Worm (Caenorhabditis elegans) whole organism, L4 larva: ENCODE results near the gene dmsr-12.
A peak's percentile ranks its signal among the peaks of the same experiment; 100 is the strongest.

Experiments used
- D1046.2 ChIP-seq: fragments of 200-800 bp; sonication (Bioruptor generic); IDR thresholded peaks from 2 replicates; pipeline ENCODE4 v1.3.6; 2022; ENCODE audit warnings: missing genetic modification characterization, missing compliant biosample characterization
- F26F4.8 ChIP-seq: fragments of 200-800 bp; sonication (Bioruptor generic); conservative IDR thresholded peaks from 2 replicates; pipeline ENCODE4 v1.3.6; 2022; ENCODE audit warnings: missing genetic modification characterization, missing compliant biosample characterization
- F44E2.7 ChIP-seq: fragments of 200-800 bp; sonication (Bioruptor generic); IDR thresholded peaks from 2 replicates; pipeline ENCODE4 v2.1.2; 2022; ENCODE audit warnings: missing genetic modification characterization, missing compliant biosample characterization
- T20F7.1 ChIP-seq: fragments of 200-800 bp; sonication (Bioruptor generic); optimal IDR thresholded peaks from 2 replicates; lab custom pipeline; 2018; ENCODE audit warnings: mild to moderate bottlenecking, missing genetic modification characterization, missing compliant biosample characterization
- Y105C5A.15 ChIP-seq: fragments of 200-800 bp; sonication (Bioruptor generic); IDR thresholded peaks from 2 replicates; pipeline ENCODE4 v1.3.6; 2022; ENCODE audit warnings: missing genetic modification characterization, missing compliant biosample characterization
- Y5F2A.4 ChIP-seq: fragments of 200-800 bp; sonication (Bioruptor generic); optimal IDR thresholded peaks from 2 replicates; lab custom pipeline; 2018; ENCODE audit warnings: mild to moderate bottlenecking, missing genetic modification characterization, missing compliant biosample characterization
- ZK546.5 ChIP-seq, 2 experiments: sonication (generic microtip); optimal IDR thresholded peaks; 2 replicates each; lab custom pipeline; 2017; ENCODE audit warnings: missing biosample characterization in 2 of 2, missing genetic modification characterization in 2 of 2
- aha-1 ChIP-seq: fragments of 150-350 bp; peaks from one replicate; lab custom pipeline; 2014; ENCODE audit warnings: missing biosample characterization, missing genetic modification characterization
- ama-1 ChIP-seq: fragments of 150-350 bp; optimal IDR thresholded peaks from 2 replicates; lab custom pipeline; 2014; ENCODE audit warnings: inconsistent platforms, mixed read lengths
- attf-4 ChIP-seq: sonication (generic microtip); optimal IDR thresholded peaks from 3 replicates; lab custom pipeline; 2017; ENCODE audit warnings: missing biosample characterization, missing genetic modification characterization
- ceh-20 ChIP-seq: fragments of 200-800 bp; sonication (Bioruptor generic); IDR thresholded peaks from 2 replicates; pipeline ENCODE4 v1.3.6; 2022; ENCODE audit warnings: missing genetic modification reagents, missing genetic modification characterization, missing compliant biosample characterization
- ceh-32 ChIP-seq: sonication (generic microtip); optimal IDR thresholded peaks from 2 replicates; lab custom pipeline; 2016; ENCODE audit warnings: mild to moderate bottlenecking, missing genetic modification characterization, missing compliant biosample characterization; ENCODE audit not compliant: poor library complexity
- ceh-62 ChIP-seq: sonication (generic microtip); optimal IDR thresholded peaks from 2 replicates; lab custom pipeline; 2017; ENCODE audit warnings: missing biosample characterization, missing genetic modification characterization
- daf-12 ChIP-seq: fragments of 150-350 bp; optimal IDR thresholded peaks from 2 replicates; lab custom pipeline; 2014; ENCODE audit warnings: missing biosample characterization, missing genetic modification reagents, missing genetic modification characterization
- daf-19 ChIP-seq: fragments of 200-800 bp; sonication (Bioruptor generic); conservative IDR thresholded peaks from 2 replicates; pipeline ENCODE4 v1.3.6; 2022; ENCODE audit warnings: missing genetic modification characterization, missing compliant biosample characterization
- dmd-9 ChIP-seq: fragments of 200-800 bp; sonication (Bioruptor generic); IDR thresholded peaks from 2 replicates; pipeline ENCODE4 v1.3.6; 2022; ENCODE audit warnings: missing genetic modification reagents, missing genetic modification characterization, missing compliant biosample characterization
- dve-1 ChIP-seq: sonication (generic microtip); optimal IDR thresholded peaks from 2 replicates; lab custom pipeline; 2017; ENCODE audit warnings: antibody characterized with exemption, mild to moderate bottlenecking, missing genetic modification characterization, missing compliant biosample characterization; ENCODE audit not compliant: insufficient read depth
- egl-43 ChIP-seq: fragments of 200-800 bp; sonication (Bioruptor generic); IDR thresholded peaks from 2 replicates; pipeline ENCODE4 v1.3.6; 2022; ENCODE audit warnings: missing genetic modification reagents, missing genetic modification characterization, missing compliant biosample characterization
- fkh-10 ChIP-seq: fragments of 150-350 bp; optimal IDR thresholded peaks from 2 replicates; lab custom pipeline; 2014; ENCODE audit warnings: missing biosample characterization, missing genetic modification reagents, missing genetic modification characterization
- fos-1 ChIP-seq: fragments of 150-350 bp; optimal IDR thresholded peaks from 2 replicates; lab custom pipeline; 2014; ENCODE audit warnings: missing biosample characterization, missing genetic modification characterization
- lin-39 ChIP-seq: fragments of 150-350 bp; optimal IDR thresholded peaks from 2 replicates; lab custom pipeline; 2014; ENCODE audit warnings: missing biosample characterization, missing genetic modification reagents, missing genetic modification characterization
- madf-9 ChIP-seq: fragments of 200-800 bp; sonication (Bioruptor generic); conservative IDR thresholded peaks from 2 replicates; pipeline ENCODE4 v1.3.6; 2022; ENCODE audit warnings: missing genetic modification reagents, missing genetic modification characterization, missing compliant biosample characterization
- mes-2 ChIP-seq: sonication (generic microtip); optimal IDR thresholded peaks from 2 replicates; lab custom pipeline; 2016; ENCODE audit warnings: missing genotype, mild to moderate bottlenecking, missing genetic modification characterization, missing compliant biosample characterization; ENCODE audit not compliant: poor library complexity, severe bottlenecking
- nhr-11 ChIP-seq: fragments of 150-350 bp; optimal IDR thresholded peaks from 2 replicates; lab custom pipeline; 2014; ENCODE audit warnings: missing biosample characterization, missing genetic modification characterization
- nhr-111 ChIP-seq: fragments of 200-800 bp; sonication (Bioruptor generic); optimal IDR thresholded peaks from 2 replicates; lab custom pipeline; 2018; ENCODE audit warnings: mild to moderate bottlenecking, missing genetic modification characterization, missing compliant biosample characterization
- nhr-28 ChIP-seq: fragments of 150-350 bp; optimal IDR thresholded peaks from 2 replicates; lab custom pipeline; 2014; ENCODE audit warnings: missing biosample characterization, missing genetic modification characterization
- nhr-41 ChIP-seq: fragments of 200-800 bp; sonication (Bioruptor generic); IDR thresholded peaks from 2 replicates; pipeline ENCODE4 v1.3.6; 2022; ENCODE audit warnings: missing genetic modification reagents, missing genetic modification characterization, missing compliant biosample characterization
- nhr-48 ChIP-seq: sonication (generic microtip); optimal IDR thresholded peaks from 2 replicates; lab custom pipeline; 2016; ENCODE audit warnings: mild to moderate bottlenecking, missing genetic modification characterization, missing compliant biosample characterization
- set-16 ChIP-seq: fragments of 200-800 bp; sonication (Bioruptor generic); IDR thresholded peaks from 2 replicates; pipeline ENCODE4 v1.3.6; 2022; ENCODE audit warnings: missing genetic modification reagents, missing genetic modification characterization, missing compliant biosample characterization
- snpc-1.2 ChIP-seq: fragments of 200-800 bp; sonication (Bioruptor generic); IDR thresholded peaks from 2 replicates; pipeline ENCODE4 v1.3.6; 2022; ENCODE audit warnings: missing genetic modification reagents, missing genetic modification characterization, missing compliant biosample characterization
- spr-3 ChIP-seq: fragments of 200-800 bp; sonication (Bioruptor generic); optimal IDR thresholded peaks from 2 replicates; lab custom pipeline; 2018; ENCODE audit warnings: mild to moderate bottlenecking, missing genetic modification characterization, missing compliant biosample characterization
- tra-1 ChIP-seq: fragments of 200-800 bp; sonication (Bioruptor generic); IDR thresholded peaks from 2 replicates; pipeline ENCODE4 v1.3.6; 2022; ENCODE audit warnings: missing genetic modification reagents, missing genetic modification characterization, missing compliant biosample characterization
- vab-7 ChIP-seq: fragments of 200-800 bp; sonication (Bioruptor generic); IDR thresholded peaks from 2 replicates; pipeline ENCODE4 v1.3.6; 2022; ENCODE audit warnings: missing genetic modification reagents, missing genetic modification characterization, missing compliant biosample characterization
- zfp-2 ChIP-seq: sonication (generic microtip); optimal IDR thresholded peaks from 2 replicates; lab custom pipeline; 2016; ENCODE audit warnings: mild to moderate bottlenecking, missing genetic modification characterization, missing compliant biosample characterization
- zip-2 ChIP-seq: fragments of 150-350 bp; optimal IDR thresholded peaks from 2 replicates; lab custom pipeline; 2014; ENCODE audit warnings: missing biosample characterization, missing genetic modification characterization

dmsr-12 gene

ce11 chrV:6831539-6831938, 25.3 kb upstream of the dmsr-12 start:
- TF ChIP-seq daf-19 (GFP tag; lab: Robert Waterston, UW) (no peak), set-16 (GFP tag; lab: Robert Waterston, UW) (peak; percentile 97), dmd-9 (GFP tag; lab: Robert Waterston, UW) (no peak), vab-7 (GFP tag; lab: Robert Waterston, UW) (0 out of 2 replicates have a peak, but pooled peaks have one; percentile 5), ama-1 (no peak), D1046.2 (GFP tag; lab: Robert Waterston, UW) (0 out of 2 replicates have a peak, but pooled peaks have one; percentile 27), spr-3 (GFP tag; lab: Kevin White, UChicago) (no peak)

- TF ChIP-seq F26F4.8 (no peak), attf-4 (no peak), mes-2 (no peak), Y105C5A.15 (no peak), ceh-20 (GFP tag; lab: Robert Waterston, UW) (no peak), nhr-28 (tag; lab: Kevin White, UChicago) (peak; percentile 9)
- TF ChIP-seq, all 104 proteins: peak for 1
These were observed 24.6 kb upstream of the dmsr-12 start, which contains the start of gene col-142 for ce11 chrV:6830755-6831227. col-142 (plus strand) TSS chrV:6831177.

- peak; percentile 97 for TF ChIP-seq set-16 (GFP tag; lab: Robert Waterston, UW)
- peak; percentile 36 for TF ChIP-seq aha-1 (tag; lab: Kevin White, UChicago)
- no peak for TF ChIP-seq nhr-11 (tag; lab: Kevin White, UChicago)
These were observed 23.8 kb upstream of the dmsr-12 start for ce11 chrV:6830075-6830474.

- TF ChIP-seq daf-12, result no peak
- TF ChIP-seq nhr-111 (GFP tag; lab: Kevin White, UChicago), result no peak
- no peak for TF ChIP-seq zfp-2 (tag; lab: Kevin White, UChicago)
- TF ChIP-seq nhr-41 (GFP tag; lab: Robert Waterston, UW), result no peak
- no peak for TF ChIP-seq snpc-1.2 (GFP tag; lab: Robert Waterston, UW)
- no peak for TF ChIP-seq ceh-62 (tag; lab: Kevin White, UChicago)
- no peak for TF ChIP-seq ama-1
- no peak for TF ChIP-seq tra-1 (GFP tag; lab: Robert Waterston, UW)
- TF ChIP-seq nhr-48 (tag; lab: Kevin White, UChicago), result no peak
- no peak for TF ChIP-seq F44E2.7
- no peak for TF ChIP-seq dve-1 (tag; lab: Kevin White, UChicago)
- no peak for TF ChIP-seq fos-1
- no peak for TF ChIP-seq Y105C5A.15
- no peak for TF ChIP-seq zip-2 (tag; lab: Kevin White, UChicago)
- no peak for TF ChIP-seq lin-39 (tag; lab: Kevin White, UChicago)
- no peak for TF ChIP-seq egl-43 (GFP tag; lab: Robert Waterston, UW)
These were observed 23.2 kb upstream of the dmsr-12 start, which contains the start of gene col-141 for ce11 chrV:6829404-6829803. col-141 (plus strand) TSS chrV:6829704.

ce11 chrV:6828786-6829185, 22.5 kb upstream of the dmsr-12 start, which contains the start of gene dmsr-15:
dmsr-15 (minus strand) TSS chrV:6828886.
- TF ChIP-seq ZK546.5 (tag; optimal IDR thresholded peaks at IDR 0.05; lab: Kevin White, UChicago), result no peak
- no peak for TF ChIP-seq fkh-10 (GFP tag; lab: Kevin White, UChicago)
- TF ChIP-seq nhr-28 (tag; lab: Kevin White, UChicago), result no peak
- no peak for TF ChIP-seq Y5F2A.4 (GFP tag; lab: Kevin White, UChicago)
- TF ChIP-seq madf-9 (GFP tag; lab: Robert Waterston, UW), result no peak
- no peak for TF ChIP-seq zfp-2 (tag; lab: Kevin White, UChicago)
- no peak for TF ChIP-seq daf-12
- TF ChIP-seq T20F7.1 (GFP tag; lab: Kevin White, UChicago), result no peak
- TF ChIP-seq ceh-32 (tag; lab: Kevin White, UChicago), result no peak
